Fruit fly (Drosophila melanogaster): ENCODE data around the gene shps.

The shps gene

DNA sequence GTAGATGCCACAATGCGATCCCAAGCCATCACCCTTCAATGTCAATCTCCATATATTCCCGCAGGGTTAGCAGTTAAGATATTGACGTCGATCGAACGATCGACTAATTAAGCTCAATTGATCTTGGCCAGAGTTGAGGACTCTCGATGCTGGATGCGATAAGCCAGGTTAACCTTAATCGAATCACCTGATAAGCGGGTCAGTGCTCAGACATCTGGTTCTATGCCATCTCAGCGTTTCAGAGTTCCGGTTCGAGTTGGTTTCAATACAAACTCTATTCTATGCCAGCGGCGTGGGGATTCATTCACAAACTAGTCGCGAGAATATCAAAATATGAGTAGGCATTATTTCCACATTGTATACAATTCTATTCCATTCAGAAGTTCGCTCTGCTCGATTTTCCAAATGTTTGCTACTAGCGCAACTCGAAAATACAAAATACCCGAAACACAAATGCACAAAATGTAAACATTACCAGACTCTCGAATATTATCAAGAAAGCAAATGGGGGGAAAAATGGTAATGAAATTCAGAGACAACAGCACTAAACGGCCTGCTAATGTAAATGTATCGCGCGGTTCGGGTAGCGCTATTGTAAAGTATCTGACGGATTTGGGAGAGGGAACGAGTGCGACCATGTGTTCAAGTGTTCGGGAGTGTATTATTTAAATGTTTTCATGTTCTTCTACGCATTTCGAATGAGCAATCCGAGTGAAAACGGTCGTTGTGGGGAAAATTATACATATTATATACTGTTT, 3.4 kb downstream of the shps start (continued):
- no peak for TF ChIP-seq lilli (GFP tag; optimal IDR thresholded peaks at IDR 0.05)
- no peak for TF ChIP-seq en (GFP tag; optimal IDR thresholded peaks at IDR 0.05)
- no peak for TF ChIP-seq slp2 (GFP tag; optimal IDR thresholded peaks at IDR 0.05)
- peak; percentile 87 for TF ChIP-seq twi (tag; optimal IDR thresholded peaks at IDR 0.05)
- TF ChIP-seq Antp (GFP tag; optimal IDR thresholded peaks at IDR 0.05), result no peak
- TF ChIP-seq CG14050 (GFP tag; IDR thresholded peaks at IDR 0.05), result no peak
- no peak for TF ChIP-seq CG8359 (GFP tag; optimal IDR thresholded peaks at IDR 0.05; ENCODE audit: borderline replicate concordance)
- no peak for TF ChIP-seq CG15696 (tag; optimal IDR thresholded peaks at IDR 0.05)
- no peak for TF ChIP-seq crol (GFP tag; IDR thresholded peaks at IDR 0.05)
- no peak for TF ChIP-seq Gug (GFP tag; IDR thresholded peaks at IDR 0.05)
- TF ChIP-seq so (GFP tag; IDR thresholded peaks at IDR 0.05), result peak; percentile 42; the same call in 2 of the 3 replicates
- no peak for TF ChIP-seq B-H2 (GFP tag; optimal IDR thresholded peaks at IDR 0.05)
- no peak for TF ChIP-seq pnt (GFP tag; optimal IDR thresholded peaks at IDR 0.05)
- TF ChIP-seq CG11723 (GFP tag; optimal IDR thresholded peaks at IDR 0.05), result no peak
- peak; percentile 96 for TF ChIP-seq CG2199 (GFP tag; IDR thresholded peaks at IDR 0.05)
- TF ChIP-seq CG13894 (tag; optimal IDR thresholded peaks at IDR 0.05), result no peak
- peak; percentile 58 for TF ChIP-seq Deaf1 (tag; optimal IDR thresholded peaks at IDR 0.05)
- no peak for TF ChIP-seq CG13775 (GFP tag; optimal IDR thresholded peaks at IDR 0.05)
- TF ChIP-seq ems (GFP tag; optimal IDR thresholded peaks at IDR 0.05), result no peak
- TF ChIP-seq insv (GFP tag; optimal IDR thresholded peaks at IDR 0.05), result no peak
- no peak for TF ChIP-seq CG4854 (GFP tag; optimal IDR thresholded peaks at IDR 0.05)
- no peak for TF ChIP-seq CG4820 (GFP tag; optimal IDR thresholded peaks at IDR 0.05)
- TF ChIP-seq crc (GFP tag; optimal IDR thresholded peaks at IDR 0.05), result no peak
- TF ChIP-seq corto (GFP tag; optimal IDR thresholded peaks at IDR 0.05), result no peak
- TF ChIP-seq HLH3B (GFP tag; IDR thresholded peaks at IDR 0.05), result no peak

DNA sequence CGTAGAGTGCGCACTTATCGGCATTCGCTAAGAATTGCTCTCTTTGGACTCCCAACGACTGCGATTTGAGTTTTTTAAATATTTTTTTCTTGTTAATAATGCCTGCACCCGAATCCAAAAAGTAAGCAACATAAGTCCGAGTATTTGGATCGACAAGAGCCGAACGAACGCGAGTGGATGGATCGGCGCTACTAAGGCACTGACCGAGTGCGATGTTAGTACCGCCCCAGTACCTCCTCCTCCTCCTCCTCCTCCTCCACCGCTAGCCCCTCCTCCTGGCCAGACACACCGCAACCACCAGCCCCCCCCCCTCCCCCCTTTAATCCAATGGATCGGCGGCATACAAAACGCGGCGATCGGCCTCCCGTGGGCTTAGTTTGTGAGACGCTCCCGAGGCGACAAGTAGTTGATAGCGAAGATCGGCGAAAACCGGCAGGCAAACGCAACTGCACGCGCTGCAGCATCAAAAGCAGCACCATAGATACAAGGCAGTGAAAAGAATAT, 4.3 kb downstream of the shps start, which contains the start of gene CG6356:
Gene CG6356 (plus strand): TSS at position 374 of the 504 bp plus-strand sequence.
- TF ChIP-seq Dref (GFP tag; IDR thresholded peaks at IDR 0.05), result 0 out of 2 replicates have a peak, but pooled peaks have one; percentile 6
- TF ChIP-seq CG16779 (GFP tag; IDR thresholded peaks at IDR 0.05), result 0 out of 2 replicates have a peak, but pooled peaks have one; percentile 11
- TF ChIP-seq Jarid2 (GFP tag; optimal IDR thresholded peaks at IDR 0.05), result peak; percentile 57
- TF ChIP-seq cwo (GFP tag; optimal IDR thresholded peaks at IDR 0.05), result peak; percentile 46
- no peak for TF ChIP-seq Fer3 (tag; optimal IDR thresholded peaks at IDR 0.05)
- TF ChIP-seq Drgx (GFP tag; IDR thresholded peaks at IDR 0.05), result peak; percentile 54
- no peak for TF ChIP-seq CG3995 (GFP tag; optimal IDR thresholded peaks at IDR 0.05)
- TF ChIP-seq CG34422 (GFP tag; IDR thresholded peaks at IDR 0.05), result peak; percentile 64; the same call in 1 of the 3 replicates
- peak; percentile 49 for TF ChIP-seq kni (GFP tag; optimal IDR thresholded peaks at IDR 0.05)
- peak; percentile 35 for TF ChIP-seq HLHmδ (GFP tag; optimal IDR thresholded peaks at IDR 0.05)
- TF ChIP-seq CG7839 (tag; optimal IDR thresholded peaks at IDR 0.05), result no peak
- no peak for TF ChIP-seq ewg (GFP tag; optimal IDR thresholded peaks at IDR 0.05)
- no peak for TF ChIP-seq Asciz (GFP tag; optimal IDR thresholded peaks at IDR 0.05)
- TF ChIP-seq MBD-R2 (GFP tag; IDR thresholded peaks at IDR 0.05), result no peak
- TF ChIP-seq CG1832 (GFP tag; optimal IDR thresholded peaks at IDR 0.05), result peak; percentile 16
- TF ChIP-seq CG6175 (GFP tag; IDR thresholded peaks at IDR 0.05), result 0 out of 3 replicates have a peak, but pooled peaks have one; percentile 23
- no peak for TF ChIP-seq CHES-1-like (GFP tag; optimal IDR thresholded peaks at IDR 0.05)
- peak; percentile 5 for TF ChIP-seq mirr (GFP tag; optimal IDR thresholded peaks at IDR 0.05)
- TF ChIP-seq Hr39 (optimal IDR thresholded peaks at IDR 0.05), result peak; percentile 66
- no peak for TF ChIP-seq gro (GFP tag; optimal IDR thresholded peaks at IDR 0.05)
- no peak for TF ChIP-seq CG8290 (GFP tag; optimal IDR thresholded peaks at IDR 0.05)
- peak in 1 of 2 experiments; percentile 52 for TF ChIP-seq CG8290 (tag; optimal IDR thresholded peaks at IDR 0.05)
- peak; percentile 96 for TF ChIP-seq Deaf1 (tag; optimal IDR thresholded peaks at IDR 0.05)
- TF ChIP-seq sug (tag; optimal IDR thresholded peaks at IDR 0.05), result peak; percentile 58
- TF ChIP-seq fd102C (GFP tag; optimal IDR thresholded peaks at IDR 0.05), result no peak
- no peak for TF ChIP-seq da (GFP tag; optimal IDR thresholded peaks at IDR 0.05)
- peak; percentile 58 for TF ChIP-seq vvl (GFP tag; IDR thresholded peaks at IDR 0.05)

All from whole organism, embryonic.